Worm (Caenorhabditis elegans) whole organism, L1 larva: ENCODE measurements around the gene tag-115.

Experiments
- C04F5.9 ChIP-seq: sonication (generic microtip); optimal IDR thresholded peaks from 2 replicates; lab custom pipeline; 2016; ENCODE audit warnings: missing genetic modification characterization, missing compliant biosample characterization
- C16A3.4 ChIP-seq: fragments of 150-350 bp; optimal IDR thresholded peaks from 2 replicates; lab custom pipeline; 2014; ENCODE audit warnings: missing biosample characterization, missing genetic modification characterization
- Y116A8C.19 ChIP-seq: sonication (generic microtip); optimal IDR thresholded peaks from 2 replicates; lab custom pipeline; 2016; ENCODE audit warnings: missing compliant biosample characterization, missing genetic modification characterization, borderline replicate concordance
- alr-1 ChIP-seq: fragments of 200-800 bp; sonication (Bioruptor generic); optimal IDR thresholded peaks from 2 replicates; lab custom pipeline; 2018; ENCODE audit warnings: borderline replicate concordance, mild to moderate bottlenecking, missing genetic modification characterization, missing compliant biosample characterization
- ceh-8 ChIP-seq: fragments of 200-800 bp; sonication (Bioruptor generic); optimal IDR thresholded peaks from 2 replicates; lab custom pipeline; 2018; ENCODE audit warnings: mild to moderate bottlenecking, missing genetic modification characterization, moderate library complexity, missing compliant biosample characterization
- ceh-82 ChIP-seq, 3 experiments: fragments of 150-350 bp in 1 of 3; sonication (generic microtip) in 2 of 3; optimal IDR thresholded peaks; 2 replicates each; lab custom pipeline; 2014 to 2017; ENCODE audit warnings: missing biosample characterization in 3 of 3, missing genetic modification characterization in 3 of 3
- ceh-88 ChIP-seq: fragments of 200-800 bp; sonication (Bioruptor generic); IDR thresholded peaks from 2 replicates; pipeline ENCODE4 v1.3.6; 2022; ENCODE audit warnings: missing genetic modification characterization, missing compliant biosample characterization
- ces-1 ChIP-seq: fragments of 150-350 bp; optimal IDR thresholded peaks from 2 replicates; lab custom pipeline; 2014; ENCODE audit warnings: missing biosample characterization, missing genetic modification reagents, missing genetic modification characterization
- dsc-1 ChIP-seq: sonication (generic microtip); optimal IDR thresholded peaks from 2 replicates; lab custom pipeline; 2016; ENCODE audit warnings: mild to moderate bottlenecking, missing genetic modification characterization, missing compliant biosample characterization
- efl-1 ChIP-seq, 4 experiments: fragments of 150-350 bp; optimal IDR thresholded peaks in 3 of 4; peaks in 1 of 4; 1 replicate in 1 of 4; 2 replicates in 3 of 4; lab custom pipeline; 2014; ENCODE audit warnings: missing biosample characterization in 2 of 4, missing genetic modification characterization in 2 of 4, missing genetic modification reagents in 2 of 4
- efl-3 ChIP-seq: fragments of 200-800 bp; sonication (Bioruptor generic); optimal IDR thresholded peaks from 2 replicates; lab custom pipeline; 2018; ENCODE audit warnings: mild to moderate bottlenecking, missing genetic modification characterization, missing compliant biosample characterization
- egl-13 ChIP-seq: sonication (generic microtip); optimal IDR thresholded peaks from 2 replicates; lab custom pipeline; 2016; ENCODE audit warnings: missing genotype, missing genetic modification reagents, missing genetic modification characterization, missing compliant biosample characterization
- egl-27 ChIP-seq, 2 experiments: fragments of 150-350 bp in 1 of 2; sonication (generic microtip); optimal IDR thresholded peaks; 3 replicates each; lab custom pipeline; 2017 to 2018; ENCODE audit warnings: missing biosample characterization in 2 of 2, missing genetic modification characterization in 2 of 2, missing genetic modification reagents in 2 of 2
- elt-2 ChIP-seq: sonication (generic microtip); optimal IDR thresholded peaks from 2 replicates; lab custom pipeline; 2016; ENCODE audit warnings: missing genetic modification characterization, mild to moderate bottlenecking, inconsistent platforms, missing compliant biosample characterization, missing genetic modification reagents
- ets-5 ChIP-seq: fragments of 200-800 bp; sonication (Bioruptor generic); IDR thresholded peaks from 2 replicates; pipeline ENCODE4 v1.3.6; 2022; ENCODE audit warnings: missing genetic modification characterization, missing compliant biosample characterization
- fkh-10 ChIP-seq: sonication (generic microtip); optimal IDR thresholded peaks from 2 replicates; lab custom pipeline; 2017; ENCODE audit warnings: missing biosample characterization, missing genetic modification reagents, missing genetic modification characterization
- fkh-8 ChIP-seq: sonication (generic microtip); optimal IDR thresholded peaks from 2 replicates; lab custom pipeline; 2016; ENCODE audit warnings: mild to moderate bottlenecking, missing genetic modification characterization, missing compliant biosample characterization
- fos-1 ChIP-seq: fragments of 150-350 bp; optimal IDR thresholded peaks from 2 replicates; lab custom pipeline; 2014; ENCODE audit warnings: missing biosample characterization, missing genetic modification characterization
- grh-1 ChIP-seq: fragments of 200-800 bp; sonication (Bioruptor generic); IDR thresholded peaks from 2 replicates; pipeline ENCODE4 v1.3.6; 2022; ENCODE audit warnings: missing genetic modification reagents, missing genetic modification characterization, missing compliant biosample characterization
- hlh-17 ChIP-seq: fragments of 200-800 bp; sonication (Bioruptor generic); optimal IDR thresholded peaks from 2 replicates; lab custom pipeline; 2018; ENCODE audit warnings: missing genetic modification characterization, mild to moderate bottlenecking, missing compliant biosample characterization, moderate library complexity, borderline replicate concordance
- hpl-2 ChIP-seq: fragments of 150-350 bp; optimal IDR thresholded peaks from 2 replicates; lab custom pipeline; 2014; ENCODE audit warnings: missing biosample characterization, missing genetic modification reagents, missing genetic modification characterization
- isw-1 ChIP-seq: fragments of 200-800 bp; sonication (Bioruptor generic); IDR thresholded peaks from 2 replicates; pipeline ENCODE4 v1.3.6; 2022; ENCODE audit warnings: missing genetic modification characterization, missing compliant biosample characterization
- lin-15B ChIP-seq: fragments of 150-350 bp; sonication (generic microtip); optimal IDR thresholded peaks from 3 replicates; lab custom pipeline; 2014; ENCODE audit warnings: missing biosample characterization, missing genetic modification characterization
- lin-35 ChIP-seq, 2 experiments: fragments of 150-350 bp; optimal IDR thresholded peaks; 2 replicates each; lab custom pipeline; 2014; ENCODE audit warnings: missing biosample characterization in 2 of 2, missing genetic modification characterization in 2 of 2, missing genetic modification reagents in 2 of 2
- lir-3 ChIP-seq: sonication (generic microtip); optimal IDR thresholded peaks from 2 replicates; lab custom pipeline; 2016; ENCODE audit warnings: mild to moderate bottlenecking, missing genetic modification characterization, moderate library complexity, missing compliant biosample characterization; ENCODE audit not compliant: poor library complexity
- mab-9 ChIP-seq: fragments of 200-800 bp; sonication (Bioruptor generic); IDR thresholded peaks from 2 replicates; pipeline ENCODE4 v1.3.6; 2022; ENCODE audit warnings: missing genetic modification reagents, missing genetic modification characterization, missing compliant biosample characterization
- mdl-1 ChIP-seq, 2 experiments: fragments of 150-350 bp; optimal IDR thresholded peaks; 2 replicates each; lab custom pipeline; 2014 to 2017; ENCODE audit warnings: missing biosample characterization in 2 of 2, missing genetic modification characterization in 2 of 2, inconsistent platforms in 1 of 2
- mep-1 ChIP-seq: fragments of 150-350 bp; optimal IDR thresholded peaks from 2 replicates; lab custom pipeline; 2014; ENCODE audit warnings: missing biosample characterization, missing genetic modification characterization
- nhr-237 ChIP-seq: fragments of 150-350 bp; optimal IDR thresholded peaks from 2 replicates; lab custom pipeline; 2014; ENCODE audit warnings: missing biosample characterization, missing genetic modification characterization
- nhr-28 ChIP-seq: fragments of 150-350 bp; optimal IDR thresholded peaks from 2 replicates; lab custom pipeline; 2014; ENCODE audit warnings: missing biosample characterization, missing genetic modification characterization
- nhr-71 ChIP-seq: sonication (generic microtip); optimal IDR thresholded peaks from 2 replicates; lab custom pipeline; 2016; ENCODE audit warnings: mild to moderate bottlenecking, missing genetic modification characterization, moderate library complexity, missing compliant biosample characterization
- nhr-76 ChIP-seq: sonication (generic microtip); optimal IDR thresholded peaks from 2 replicates; lab custom pipeline; 2017; ENCODE audit warnings: missing biosample characterization, missing genetic modification characterization
- nhr-85 ChIP-seq: sonication (generic microtip); peaks from one replicate; lab custom pipeline; 2016; ENCODE audit warnings: missing genetic modification characterization, inconsistent platforms, missing compliant biosample characterization
- snpc-4 ChIP-seq: fragments of 150-350 bp; optimal IDR thresholded peaks from 2 replicates; lab custom pipeline; 2014; ENCODE audit warnings: missing biosample characterization, missing genetic modification characterization
- swsn-7 ChIP-seq: sonication (generic microtip); optimal IDR thresholded peaks from 2 replicates; lab custom pipeline; 2016; ENCODE audit warnings: missing genetic modification characterization, missing compliant biosample characterization
- tlp-1 ChIP-seq: fragments of 150-350 bp; optimal IDR thresholded peaks from 2 replicates; lab custom pipeline; 2014; ENCODE audit warnings: missing biosample characterization, missing genetic modification characterization
- unc-30 ChIP-seq: sonication (generic microtip); optimal IDR thresholded peaks from 2 replicates; lab custom pipeline; 2017; ENCODE audit warnings: missing biosample characterization, missing genetic modification characterization
- unc-62 ChIP-seq: fragments of 150-350 bp; optimal IDR thresholded peaks from 2 replicates; lab custom pipeline; 2014; ENCODE audit warnings: missing biosample characterization, missing genetic modification reagents, missing genetic modification characterization
- unc-86 ChIP-seq: sonication (generic microtip); optimal IDR thresholded peaks from 2 replicates; lab custom pipeline; 2016; ENCODE audit warnings: missing genetic modification characterization, missing compliant biosample characterization
- ztf-11 ChIP-seq, 2 experiments: sonication (generic microtip); optimal IDR thresholded peaks; 2 replicates each; lab custom pipeline; 2016 to 2017; ENCODE audit warnings: missing genetic modification characterization in 2 of 2, missing biosample characterization in 1 of 2, missing compliant biosample characterization in 1 of 2

The tag-115 gene

DNA sequence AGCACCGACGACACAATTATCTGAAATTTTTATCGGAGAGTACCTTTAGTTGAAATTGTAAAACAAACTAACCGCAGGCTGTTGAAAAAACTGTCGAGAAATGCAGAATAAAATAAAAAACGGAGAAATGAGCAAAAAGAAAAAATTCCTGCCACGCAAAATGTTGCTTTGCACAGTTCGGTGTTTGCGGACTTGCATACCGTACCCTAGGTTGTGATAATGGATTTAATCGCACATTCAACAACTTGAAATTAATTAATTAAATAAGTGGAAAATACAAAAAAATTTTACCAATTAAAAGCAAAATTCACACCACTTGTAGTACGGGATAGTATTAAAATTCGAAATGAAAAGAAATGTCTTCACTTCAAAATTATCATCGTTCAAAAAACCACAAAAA is 7.8 kb downstream of the tag-115 start (continued):
- TF ChIP-seq C16A3.4 (peak; percentile 68), ceh-82 (tag; optimal IDR thresholded peaks at IDR 0.05; lab: Kevin White, UChicago) (peak in 1 of 3 experiments; percentile 37), unc-86 (tag; lab: Kevin White, UChicago) (no peak), egl-13 (tag; lab: Kevin White, UChicago) (no peak), alr-1 (tag; lab: Kevin White, UChicago) (no peak), ets-5 (GFP tag; lab: Robert Waterston, UW) (no peak), ztf-11 (tag; optimal IDR thresholded peaks at IDR 0.05; lab: Kevin White, UChicago) (no peak), efl-3 (no peak), isw-1 (no peak), fkh-8 (peak; percentile 34), fos-1 (tag; lab: Kevin White, UChicago) (no peak), mep-1 (peak; percentile 63), dsc-1 (tag; lab: Kevin White, UChicago) (no peak), Y116A8C.19 (tag; lab: Kevin White, UChicago) (no peak)

DNA sequence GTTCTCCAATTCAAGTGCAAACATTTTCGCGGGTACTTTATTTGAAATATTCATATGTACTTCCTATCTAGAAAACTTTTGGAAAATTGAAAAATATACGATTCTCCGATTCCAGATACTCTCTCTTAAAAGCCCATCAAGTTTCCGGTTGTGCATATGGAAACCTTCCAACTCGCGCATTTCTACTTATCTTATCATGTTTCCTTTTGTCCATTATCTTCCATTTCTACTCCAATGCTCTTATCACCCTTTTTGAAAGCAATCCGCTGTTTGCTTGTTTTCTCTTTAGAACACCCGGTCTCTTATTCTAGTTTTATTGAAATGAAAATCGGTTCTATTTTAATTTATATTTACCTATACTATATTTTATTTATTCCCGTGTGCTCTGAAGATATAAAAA is 17.6 kb downstream of the tag-115 start, which contains the start of gene C48D1.5:
Gene C48D1.5, plus strand, starts transcription at position 301 of the 400 bp plus-strand sequence.
- TF ChIP-seq ets-5 (GFP tag; lab: Robert Waterston, UW) = no peak
- no peak for TF ChIP-seq nhr-76 (tag; lab: Kevin White, UChicago)
- TF ChIP-seq elt-2 (tag; lab: Kevin White, UChicago) = peak; percentile 33

DNA sequence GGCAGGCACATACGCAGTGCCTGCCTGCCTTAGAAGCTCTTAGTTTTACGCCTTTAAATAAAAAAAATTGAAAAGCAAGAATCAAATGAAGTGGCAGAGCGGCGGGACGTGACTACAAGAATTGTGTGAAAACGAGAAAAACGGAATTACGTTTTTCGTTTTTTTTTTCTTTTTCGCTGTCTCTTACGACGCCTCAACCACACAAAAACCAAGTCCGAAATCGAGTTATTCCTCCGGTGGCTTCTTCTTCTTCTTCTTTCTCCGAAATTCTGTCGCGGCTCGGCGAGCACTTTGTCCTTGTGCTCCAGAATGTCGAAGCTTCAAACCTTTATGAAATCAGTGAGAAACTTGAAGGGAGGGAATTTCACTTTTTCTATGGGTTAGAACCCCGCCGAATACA is 18.6 kb downstream of the tag-115 start:
- TF ChIP-seq fos-1 (tag; lab: Kevin White, UChicago) (no peak), fkh-10 (peak; percentile 72)
- TF ChIP-seq, all 84 proteins: peak for 1

DNA sequence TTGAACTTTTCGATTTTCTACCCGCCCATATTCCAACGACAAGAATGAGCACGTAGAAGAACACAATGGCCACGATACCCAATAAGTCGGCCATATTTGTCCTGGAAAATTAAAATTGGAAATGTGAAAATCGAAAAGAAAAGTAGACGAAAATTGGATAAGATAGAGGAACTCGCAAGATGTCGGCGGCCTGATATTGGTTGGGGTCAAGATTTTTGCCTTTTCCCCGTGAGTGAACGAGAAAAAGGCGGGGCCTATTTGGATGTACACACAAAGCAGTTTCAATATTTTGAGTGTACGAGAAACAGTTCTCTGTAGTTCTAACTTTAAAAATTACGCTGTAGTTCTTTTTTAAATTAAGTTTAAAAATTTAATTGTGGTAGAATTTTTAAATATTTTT is 24.7 kb downstream of the tag-115 start, which contains the start of gene cho-1:
Gene cho-1, minus strand, starts transcription at position 101 of the 400 bp plus-strand sequence.
- TF ChIP-seq unc-30 (tag; lab: Kevin White, UChicago) (no peak), isw-1 (no peak), efl-1 (optimal IDR thresholded peaks at IDR 0.05; lab: Kevin White, UChicago) (no peak), efl-1 (GFP tag; optimal IDR thresholded peaks at IDR 0.05 in 1 of 2; lab: Kevin White, UChicago) (no peak), lin-15B (no peak), grh-1 (GFP tag; lab: Robert Waterston, UW) (no peak), C04F5.9 (no peak), swsn-7 (tag; lab: Kevin White, UChicago) (no peak), tlp-1 (tag; lab: Kevin White, UChicago) (no peak), ceh-8 (GFP tag; lab: Kevin White, UChicago) (no peak), ets-5 (GFP tag; lab: Robert Waterston, UW) (no peak), ceh-88 (no peak), mdl-1 (tag; optimal IDR thresholded peaks at IDR 0.05; lab: Kevin White, UChicago) (no peak), nhr-71 (tag; lab: Kevin White, UChicago) (no peak)
- TF ChIP-seq, all 84 proteins: peak for 0

DNA sequence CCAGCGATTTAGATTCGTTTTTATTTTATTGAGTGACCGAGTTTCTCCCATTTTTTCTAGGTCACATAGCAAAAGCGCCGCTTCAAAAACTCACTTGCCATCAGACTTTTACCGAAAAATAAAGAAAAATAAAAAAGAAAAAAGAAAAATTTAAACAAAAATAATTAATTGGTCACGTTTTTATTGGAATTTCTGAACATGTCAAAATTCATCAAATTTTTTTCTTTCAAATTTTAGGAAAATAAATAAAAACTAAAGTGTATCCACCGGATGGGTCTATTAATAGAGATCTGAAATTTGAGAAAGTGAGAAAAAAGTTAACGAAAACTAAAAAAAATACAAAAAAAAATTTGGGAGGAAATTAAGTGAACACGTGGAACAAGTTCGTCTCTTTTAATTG is 29.6 kb downstream of the tag-115 start, which contains the start of gene C48D1.9:
Gene C48D1.9, minus strand, starts transcription at position 101 of the 400 bp plus-strand sequence.
- TF ChIP-seq egl-27 (tag; optimal IDR thresholded peaks at IDR 0.05; lab: Kevin White, UChicago) = no peak
- TF ChIP-seq elt-2 (tag; lab: Kevin White, UChicago) = no peak
- no peak for TF ChIP-seq snpc-4 (tag; lab: Kevin White, UChicago)
- no peak for TF ChIP-seq nhr-85 (tag; lab: Kevin White, UChicago)
- TF ChIP-seq nhr-28 (tag; lab: Kevin White, UChicago) = no peak
- TF ChIP-seq hpl-2 (GFP tag; lab: Kevin White, UChicago) = no peak
- TF ChIP-seq Y116A8C.19 (tag; lab: Kevin White, UChicago) = no peak
- no peak for TF ChIP-seq hlh-17
- TF ChIP-seq unc-86 (tag; lab: Kevin White, UChicago) = no peak
- no peak for TF ChIP-seq nhr-237 (tag; lab: Kevin White, UChicago)
- TF ChIP-seq mab-9 = no peak
- no peak for TF ChIP-seq ces-1 (GFP tag; lab: Kevin White, UChicago)
- TF ChIP-seq fos-1 (tag; lab: Kevin White, UChicago) = no peak
- no peak for TF ChIP-seq lin-35 (GFP tag; optimal IDR thresholded peaks at IDR 0.05; lab: Kevin White, UChicago)
- TF ChIP-seq lir-3 (tag; lab: Kevin White, UChicago) = no peak
- TF ChIP-seq ceh-8 (GFP tag; lab: Kevin White, UChicago) = no peak
- TF ChIP-seq unc-62 = no peak
- TF ChIP-seq, all 84 proteins: peak for 0
